Worm (Caenorhabditis elegans) whole organism, late embryonic: ENCODE data around the gene srz-102.

Experiments
- F13H6.1 ChIP-seq: sonication (generic microtip); optimal IDR thresholded peaks from 2 replicates; lab custom pipeline; 2016; ENCODE audit warnings: missing genetic modification characterization, missing compliant biosample characterization
- ceh-34 ChIP-seq: sonication (generic microtip); optimal IDR thresholded peaks from 2 replicates; lab custom pipeline; 2016; ENCODE audit warnings: mild to moderate bottlenecking, missing genetic modification characterization, missing compliant biosample characterization
- ceh-9 ChIP-seq: sonication (generic microtip); optimal IDR thresholded peaks from 2 replicates; lab custom pipeline; 2016; ENCODE audit warnings: mild to moderate bottlenecking, missing genetic modification characterization, inconsistent platforms, missing compliant biosample characterization
- fkh-10 ChIP-seq: fragments of 150-350 bp; optimal IDR thresholded peaks from 2 replicates; lab custom pipeline; 2014; ENCODE audit warnings: missing biosample characterization, missing genetic modification reagents, missing genetic modification characterization
- gmeb-2 ChIP-seq: sonication (generic microtip); optimal IDR thresholded peaks from 2 replicates; lab custom pipeline; 2016; ENCODE audit warnings: missing genetic modification characterization, inconsistent platforms, missing compliant biosample characterization
- pha-4 ChIP-seq: fragments of 150-350 bp; optimal IDR thresholded peaks from 2 replicates; lab custom pipeline; 2018; ENCODE audit warnings: missing biosample characterization, missing genetic modification reagents, missing genetic modification characterization
- syd-9 ChIP-seq: sonication (generic microtip); optimal IDR thresholded peaks from 2 replicates; lab custom pipeline; 2016; ENCODE audit warnings: mild to moderate bottlenecking, missing genetic modification characterization, moderate library complexity, missing compliant biosample characterization

ce11 chrV:16735518-16735917 lies 48.2 kb downstream of the srz-102 start, which contains the start of the genes clec-38 and clec-34:
- TF ChIP-seq gmeb-2 (tag; lab: Kevin White, UChicago) (no peak), ceh-34 (tag; lab: Kevin White, UChicago) (no peak), ceh-9 (no peak), F13H6.1 (no peak), syd-9 (tag; lab: Kevin White, UChicago) (no peak), fkh-10 (GFP tag; lab: Kevin White, UChicago) (no peak), pha-4 (tag; lab: Kevin White, UChicago) (no peak)
